Fruit fly (Drosophila melanogaster) whole organism, embryonic: ENCODE measurements around the gene CG5846.

Experiments
- Abd-B ChIP-seq: fragments of 200-800 bp; sonication (Bioruptor generic); optimal IDR thresholded peaks from 2 replicates; lab custom pipeline; 2018; ENCODE audit warnings: missing biosample characterization, mild to moderate bottlenecking, missing genetic modification characterization, moderate library complexity
- Adf1 ChIP-seq: fragments of 200-800 bp; sonication (Bioruptor generic); IDR thresholded peaks from 2 replicates; pipeline ENCODE4 v1.3.6; 2022; ENCODE audit warnings: missing biosample characterization, missing genetic modification characterization
- Bdp1 ChIP-seq: fragments of 200-800 bp; sonication (Bioruptor generic); optimal IDR thresholded peaks from 3 replicates; lab custom pipeline; 2016; ENCODE audit warnings: missing biosample characterization, missing genetic modification characterization
- C15 ChIP-seq: fragments of 200-800 bp; sonication (Bioruptor generic); IDR thresholded peaks from 3 replicates; pipeline ENCODE4 v1.3.6; 2022; ENCODE audit warnings: missing biosample characterization, missing genetic modification characterization
- CG10267 ChIP-seq: fragments of 200-800 bp; sonication (Bioruptor generic); optimal IDR thresholded peaks from 2 replicates; lab custom pipeline; 2018; ENCODE audit warnings: missing biosample characterization, mild to moderate bottlenecking, missing genetic modification characterization, moderate library complexity
- CG10959 ChIP-seq: fragments of 200-800 bp; sonication (Bioruptor generic); IDR thresholded peaks from 2 replicates; pipeline ENCODE4 v1.3.6; 2022; ENCODE audit warnings: missing biosample characterization, missing genetic modification characterization
- CG11085 ChIP-seq: fragments of 200-800 bp; sonication (Bioruptor generic); IDR thresholded peaks from 2 replicates; pipeline ENCODE4 v1.3.6; 2022; ENCODE audit warnings: missing biosample characterization, missing genetic modification characterization
- CG11247 ChIP-seq: fragments of 200-800 bp; sonication (Bioruptor generic); IDR thresholded peaks from 2 replicates; pipeline ENCODE4 v1.3.6; 2022; ENCODE audit warnings: missing biosample characterization, missing genetic modification characterization
- CG12071 ChIP-seq: fragments of 200-800 bp; sonication (Bioruptor generic); optimal IDR thresholded peaks from 3 replicates; lab custom pipeline; 2018; ENCODE audit warnings: missing biosample characterization, mild to moderate bottlenecking, missing genetic modification characterization
- CG13296 ChIP-seq: fragments of 200-800 bp; sonication (Bioruptor generic); optimal IDR thresholded peaks from 3 replicates; lab custom pipeline; 2018; ENCODE audit warnings: missing biosample characterization, mild to moderate bottlenecking, missing genetic modification characterization
- CG13424 ChIP-seq: fragments of 200-800 bp; sonication (Bioruptor generic); optimal IDR thresholded peaks from 2 replicates; lab custom pipeline; 2019; ENCODE audit warnings: missing biosample characterization, mild to moderate bottlenecking, missing genetic modification characterization, moderate library complexity
- CG14050 ChIP-seq: fragments of 200-800 bp; sonication (Bioruptor generic); IDR thresholded peaks from 3 replicates; pipeline ENCODE4 v1.3.6; 2022; ENCODE audit warnings: missing biosample characterization, missing genetic modification characterization
- CG14441 ChIP-seq: fragments of 200-800 bp; sonication (Bioruptor generic); IDR thresholded peaks from 2 replicates; pipeline ENCODE4 v1.3.6; 2022; ENCODE audit warnings: missing biosample characterization, missing genetic modification characterization
- CG15269 ChIP-seq: fragments of 200-800 bp; sonication (Bioruptor generic); optimal IDR thresholded peaks from 2 replicates; lab custom pipeline; 2018; ENCODE audit warnings: missing biosample characterization, mild to moderate bottlenecking, missing genetic modification characterization, moderate library complexity
- CG16813 ChIP-seq: fragments of 200-800 bp; sonication (Bioruptor generic); IDR thresholded peaks from 3 replicates; pipeline ENCODE4 v1.3.6; 2022; ENCODE audit warnings: missing biosample characterization, missing genetic modification characterization; ENCODE audit not compliant: partially characterized antibody
- CG18011 ChIP-seq: fragments of 200-800 bp; sonication (Bioruptor generic); optimal IDR thresholded peaks from 2 replicates; lab custom pipeline; 2017; ENCODE audit warnings: missing biosample characterization, missing genetic modification characterization, mild to moderate bottlenecking, moderate library complexity, missing genotype
- CG32767 ChIP-seq: fragments of 200-800 bp; sonication (Bioruptor generic); IDR thresholded peaks from 2 replicates; pipeline ENCODE4 v1.3.6; 2022; ENCODE audit warnings: missing biosample characterization, missing genetic modification characterization
- CG4617 ChIP-seq: fragments of 200-800 bp; sonication (Bioruptor generic); optimal IDR thresholded peaks from 3 replicates; lab custom pipeline; 2016; ENCODE audit warnings: missing biosample characterization, missing genetic modification characterization, borderline replicate concordance
- CG7839 ChIP-seq: fragments of 200-800 bp; sonication (Bioruptor generic); optimal IDR thresholded peaks from 3 replicates; lab custom pipeline; 2018; ENCODE audit warnings: missing biosample characterization, mild to moderate bottlenecking, missing genetic modification characterization, moderate library complexity
- CG8281 ChIP-seq: fragments of 200-800 bp; sonication (Bioruptor generic); optimal IDR thresholded peaks from 2 replicates; lab custom pipeline; 2018; ENCODE audit warnings: missing biosample characterization, mild to moderate bottlenecking, missing genetic modification characterization, moderate library complexity
- CG9727 ChIP-seq: fragments of 200-800 bp; sonication (Bioruptor generic); optimal IDR thresholded peaks from 3 replicates; lab custom pipeline; 2017; ENCODE audit warnings: missing biosample characterization, mild to moderate bottlenecking, missing genetic modification characterization
- CTCF ChIP-seq: fragments of 200-800 bp; sonication (Bioruptor generic); optimal IDR thresholded peaks from 2 replicates; lab custom pipeline; 2017; ENCODE audit warnings: missing biosample characterization, mild to moderate bottlenecking, missing genetic modification characterization, moderate library complexity
- E2f2 ChIP-seq: fragments of 200-800 bp; sonication (Bioruptor generic); IDR thresholded peaks from 2 replicates; pipeline ENCODE4 v1.3.6; 2022; ENCODE audit warnings: missing biosample characterization, missing genetic modification characterization
- Hand ChIP-seq: fragments of 200-800 bp; sonication (Bioruptor generic); optimal IDR thresholded peaks from 2 replicates; lab custom pipeline; 2017; ENCODE audit warnings: mild to moderate bottlenecking, missing biosample characterization, missing genetic modification reagents, missing genetic modification characterization
- HmgZ ChIP-seq: fragments of 200-800 bp; sonication (Bioruptor generic); optimal IDR thresholded peaks from 2 replicates; lab custom pipeline; 2018; ENCODE audit warnings: missing biosample characterization, mild to moderate bottlenecking, missing genetic modification characterization
- Mad ChIP-seq: fragments of 200-800 bp; sonication (Bioruptor generic); optimal IDR thresholded peaks from 2 replicates; lab custom pipeline; 2016; ENCODE audit warnings: missing biosample characterization, missing genetic modification characterization
- Mes4 ChIP-seq: fragments of 200-800 bp; sonication (Bioruptor generic); optimal IDR thresholded peaks from 2 replicates; lab custom pipeline; 2016; ENCODE audit warnings: missing biosample characterization, missing genetic modification characterization
- Nf-YB ChIP-seq: fragments of 200-800 bp; sonication (Bioruptor generic); optimal IDR thresholded peaks from 3 replicates; lab custom pipeline; 2019; ENCODE audit warnings: missing biosample characterization, mild to moderate bottlenecking, missing genetic modification characterization, moderate library complexity
- Nf-YC ChIP-seq: fragments of 200-800 bp; optimal IDR thresholded peaks from 3 replicates; lab custom pipeline; 2019; ENCODE audit warnings: missing biosample characterization, mild to moderate bottlenecking, missing genetic modification characterization, moderate library complexity
- Poxn ChIP-seq: fragments of 200-800 bp; sonication (Bioruptor generic); IDR thresholded peaks from 2 replicates; pipeline ENCODE4 v1.3.6; 2022; ENCODE audit warnings: missing biosample characterization, missing genetic modification characterization
- Ravus ChIP-seq: fragments of 200-800 bp; sonication (Bioruptor generic); IDR thresholded peaks from 2 replicates; pipeline ENCODE4 v1.3.6; 2022; ENCODE audit warnings: missing biosample characterization, missing genetic modification characterization
- Scr ChIP-seq: fragments of 200-800 bp; sonication (Bioruptor generic); IDR thresholded peaks from 2 replicates; pipeline ENCODE4 v1.3.6; 2022; ENCODE audit warnings: missing biosample characterization, missing genetic modification characterization; ENCODE audit not compliant: partially characterized antibody
- Stat92E ChIP-seq, 3 experiments: fragments of >200 bp in 2 of 3; fragments of 200-800 bp in 1 of 3; sonication (Bioruptor generic) in 1 of 3; optimal IDR thresholded peaks; 2 replicates each; lab custom pipeline; 2017 to 2019; ENCODE audit warnings: missing biosample characterization in 3 of 3, missing genetic modification characterization in 3 of 3, mild to moderate bottlenecking in 1 of 3, moderate library complexity in 1 of 3
- Usf ChIP-seq: fragments of 200-800 bp; sonication (Bioruptor generic); optimal IDR thresholded peaks from 2 replicates; lab custom pipeline; 2017; ENCODE audit warnings: missing genotype, missing biosample characterization, missing genetic modification characterization
- al ChIP-seq: fragments of 200-800 bp; sonication (Bioruptor generic); IDR thresholded peaks from 2 replicates; pipeline ENCODE4 v1.3.6; 2022; ENCODE audit warnings: missing biosample characterization, missing genetic modification characterization
- aop ChIP-seq: fragments of 200-800 bp; sonication (Bioruptor generic); IDR thresholded peaks from 2 replicates; pipeline ENCODE4 v1.3.6; 2022; ENCODE audit warnings: missing biosample characterization, missing genetic modification characterization
- br ChIP-seq: fragments of >200 bp; optimal IDR thresholded peaks from 2 replicates; lab custom pipeline; 2017
- bsh ChIP-seq, 2 experiments: fragments of 200-800 bp; sonication (Bioruptor generic); optimal IDR thresholded peaks; 2 replicates each; lab custom pipeline; 2017 to 2018; ENCODE audit warnings: mild to moderate bottlenecking in 2 of 2, missing biosample characterization in 2 of 2, missing genetic modification characterization in 2 of 2, moderate library complexity in 1 of 2
- cad ChIP-seq: fragments of >200 bp; optimal IDR thresholded peaks from 2 replicates; lab custom pipeline; 2017; ENCODE audit warnings: missing biosample characterization, missing genetic modification characterization
- da ChIP-seq: fragments of 200-800 bp; sonication (Bioruptor generic); optimal IDR thresholded peaks from 2 replicates; lab custom pipeline; 2016; ENCODE audit warnings: missing biosample characterization, missing genetic modification characterization
- en ChIP-seq: fragments of 200-800 bp; sonication (Bioruptor generic); optimal IDR thresholded peaks from 2 replicates; lab custom pipeline; 2016; ENCODE audit warnings: missing biosample characterization, missing genetic modification characterization
- lola ChIP-seq, 3 experiments: fragments of >200 bp in 2 of 3; fragments of 200-800 bp in 1 of 3; sonication (Bioruptor generic) in 1 of 3; optimal IDR thresholded peaks; 2 replicates each; lab custom pipeline; 2017 to 2019; ENCODE audit warnings: missing biosample characterization in 3 of 3, missing genetic modification characterization in 3 of 3, mild to moderate bottlenecking in 1 of 3, moderate library complexity in 1 of 3
- salm ChIP-seq: fragments of 200-800 bp; sonication (Bioruptor generic); optimal IDR thresholded peaks from 2 replicates; lab custom pipeline; 2018; ENCODE audit warnings: missing biosample characterization, mild to moderate bottlenecking, missing genetic modification characterization
- ssp ChIP-seq: fragments of 200-800 bp; sonication (Bioruptor generic); IDR thresholded peaks from 2 replicates; pipeline ENCODE4 v1.3.6; 2022; ENCODE audit warnings: missing biosample characterization, missing genetic modification characterization
- stwl ChIP-seq: fragments of 200-800 bp; sonication (Bioruptor generic); optimal IDR thresholded peaks from 3 replicates; lab custom pipeline; 2018; ENCODE audit warnings: missing biosample characterization, mild to moderate bottlenecking, missing genetic modification characterization, moderate library complexity
- tin ChIP-seq: fragments of 200-800 bp; sonication (Bioruptor generic); optimal IDR thresholded peaks from 3 replicates; lab custom pipeline; 2016; ENCODE audit warnings: missing biosample characterization, missing genetic modification characterization
- tll ChIP-seq, 2 experiments: fragments of 200-800 bp in 1 of 2; fragments of >200 bp in 1 of 2; sonication (Bioruptor generic) in 1 of 2; optimal IDR thresholded peaks; 2 replicates each; lab custom pipeline; 2017 to 2019; ENCODE audit warnings: missing biosample characterization in 2 of 2, missing genetic modification characterization in 2 of 2, mild to moderate bottlenecking in 1 of 2, moderate library complexity in 1 of 2
- trem ChIP-seq: fragments of 200-800 bp; optimal IDR thresholded peaks from 3 replicates; lab custom pipeline; 2019; ENCODE audit warnings: missing biosample characterization, mild to moderate bottlenecking, missing genetic modification characterization, moderate library complexity
- zfh1 ChIP-seq: fragments of 200-800 bp; sonication (Bioruptor generic); IDR thresholded peaks from 3 replicates; pipeline ENCODE4 v1.3.6; 2022; ENCODE audit warnings: missing biosample characterization, missing genetic modification characterization

CG5846 gene

DNA sequence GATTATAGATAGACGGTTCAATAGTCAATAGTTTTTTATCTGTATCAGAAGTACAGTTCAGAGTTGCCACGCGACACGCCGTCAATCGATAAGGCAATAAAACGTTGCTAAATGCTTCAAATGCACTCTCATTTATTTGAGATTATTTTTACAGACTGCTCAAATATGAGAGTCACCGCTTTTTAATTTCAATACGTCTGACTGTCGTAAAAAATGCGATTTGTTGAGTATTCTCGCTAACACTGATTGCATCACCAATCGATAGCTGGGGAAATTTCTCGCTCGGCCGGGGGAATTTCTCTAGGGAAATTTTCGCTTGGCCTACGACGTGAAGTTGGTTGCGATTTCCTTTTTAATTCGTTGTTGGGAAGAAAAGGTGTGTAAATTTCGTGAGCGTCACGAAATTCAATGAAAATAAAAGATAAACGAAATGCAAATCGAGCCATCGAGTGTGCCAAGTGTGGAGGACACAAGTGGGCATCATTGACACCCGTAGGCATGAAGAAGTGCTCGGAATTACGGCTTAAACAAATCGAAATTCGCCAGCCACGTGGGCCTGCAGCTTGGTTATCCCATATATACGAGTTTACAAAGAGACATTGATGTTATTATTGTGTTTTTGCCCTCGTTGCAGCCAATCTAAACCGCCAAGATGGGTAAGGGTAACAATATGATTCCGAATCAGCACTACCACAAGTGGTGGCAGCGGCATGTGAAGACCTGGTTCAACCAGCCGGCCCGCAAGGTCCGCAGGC lies 10.1 kb upstream of the CG5846 start, which contains the start of the genes Dref and RpL13 (continued):
- TF ChIP-seq CG9727 (peak; percentile 95), tin (peak; percentile 69), CG11247 (peak; percentile 75), CG8281 (peak; percentile 70), al (peak; percentile 68), aop (GFP tag; lab: Robert Waterston, UW) (no peak), CTCF (peak; percentile 64), da (GFP tag; lab: Kevin White, UChicago) (peak; percentile 61), CG7839 (tag; lab: Kevin White, UChicago) (peak; percentile 82), CG4617 (GFP tag; lab: Kevin White, UChicago) (peak; percentile 70), ssp (peak; percentile 49; the same call in 1 of the 2 replicates), C15 (GFP tag; lab: Robert Waterston, UW) (no peak), Bdp1 (GFP tag; lab: Kevin White, UChicago) (peak; percentile 64), Ravus (GFP tag; lab: Robert Waterston, UW) (no peak), CG10959 (GFP tag; lab: Robert Waterston, UW) (peak; percentile 51; the same call in 1 of the 2 replicates), CG14050 (GFP tag; lab: Robert Waterston, UW) (peak; percentile 69), CG12071 (GFP tag; lab: Kevin White, UChicago) (peak; percentile 94), Hand (GFP tag; lab: Kevin White, UChicago) (peak; percentile 86), bsh (GFP tag; optimal IDR thresholded peaks at IDR 0.05; lab: Kevin White, UChicago) (peak; percentile 57 to 79), tll (GFP tag; optimal IDR thresholded peaks at IDR 0.05; lab: Kevin White, UChicago) (peak in 1 of 2 experiments; percentile 18), Stat92E (GFP tag; optimal IDR thresholded peaks at IDR 0.05; lab: Kevin White, UChicago) (peak in 1 of 3 experiments; percentile 80), E2f2 (GFP tag; lab: Robert Waterston, UW) (peak; percentile 84), CG13296 (GFP tag; lab: Kevin White, UChicago) (peak; percentile 97), Nf-YB (GFP tag; lab: Kevin White, UChicago) (peak; percentile 74), CG14441 (peak; percentile 43), Usf (GFP tag; lab: Kevin White, UChicago) (peak; percentile 32), CG11085 (GFP tag; lab: Robert Waterston, UW) (peak; percentile 49; the same call in 1 of the 2 replicates), CG16813 (GFP tag; lab: Robert Waterston, UW) (peak; percentile 79), Nf-YC (tag; lab: Kevin White, UChicago) (peak; percentile 83), Mad (GFP tag; lab: Kevin White, UChicago) (peak; percentile 87), stwl (peak; percentile 76), CG13424 (tag; lab: Kevin White, UChicago) (peak; percentile 80), en (GFP tag; lab: Kevin White, UChicago) (peak; percentile 86), zfh1 (GFP tag; lab: Robert Waterston, UW) (peak; percentile 86), CG15269 (tag; lab: Kevin White, UChicago) (peak; percentile 87), Scr (GFP tag; lab: Robert Waterston, UW) (peak; percentile 85), CG32767 (GFP tag; lab: Robert Waterston, UW) (peak; percentile 76), HmgZ (peak; percentile 93), Abd-B (GFP tag; lab: Kevin White, UChicago) (peak; percentile 74), CG10267 (peak; percentile 94), br (lab: Kevin White, UChicago) (no peak), trem (peak; percentile 85), cad (GFP tag; lab: Kevin White, UChicago) (no peak), lola (GFP tag; optimal IDR thresholded peaks at IDR 0.05; lab: Kevin White, UChicago) (peak in 1 of 3 experiments; percentile 61), Poxn (GFP tag; lab: Robert Waterston, UW) (peak; percentile 57; the same call in 1 of the 2 replicates), CG18011 (GFP tag; lab: Kevin White, UChicago) (peak; percentile 85), Mes4 (GFP tag; lab: Kevin White, UChicago) (peak; percentile 95), Adf1 (peak; percentile 50), salm (peak; percentile 84)
